Fruit fly (Drosophila melanogaster): ENCODE results near the gene Jhbp15.
A peak's percentile ranks its signal among the peaks of the same experiment; 100 is the strongest.

Jhbp15 gene

dm6 chr3R:21064000-21064924 is 13.5 kb upstream of the Jhbp15 start, which contains the start of gene Cortactin (continued):
- peak; percentile 94 for TF ChIP-seq CG6791 (GFP tag; IDR thresholded peaks at IDR 0.05; ENCODE audit: partially characterized antibody)
- TF ChIP-seq Gug (GFP tag; IDR thresholded peaks at IDR 0.05): peak; percentile 14; the same call in 1 of the 4 replicates
- TF ChIP-seq danr (GFP tag; IDR thresholded peaks at IDR 0.05): no peak
- TF ChIP-seq CG34376 (GFP tag; optimal IDR thresholded peaks at IDR 0.05): peak; percentile 68
- TF ChIP-seq CG8290 (GFP tag; optimal IDR thresholded peaks at IDR 0.05): no peak
- TF ChIP-seq CG8290 (tag; optimal IDR thresholded peaks at IDR 0.05): peak; percentile 68 to 86
- TF ChIP-seq CG13287 (GFP tag; IDR thresholded peaks at IDR 0.05; ENCODE audit: partially characterized antibody): peak; percentile 89; the same call in 1 of the 2 replicates
- peak; percentile 86 for TF ChIP-seq CG7963 (GFP tag; IDR thresholded peaks at IDR 0.05; ENCODE audit: partially characterized antibody)
- peak; percentile 77 for TF ChIP-seq kni (GFP tag; optimal IDR thresholded peaks at IDR 0.05)
- TF ChIP-seq vfl (GFP tag; optimal IDR thresholded peaks at IDR 0.05): no peak
- peak; percentile 5 for TF ChIP-seq Hr3 (GFP tag; optimal IDR thresholded peaks at IDR 0.05)
- peak; percentile 43 for TF ChIP-seq Ets65A (GFP tag)
- TF ChIP-seq Taf1 (GFP tag; IDR thresholded peaks at IDR 0.05): no peak
- peak; percentile 90 for TF ChIP-seq BEAF-32 (GFP tag; optimal IDR thresholded peaks at IDR 0.05)
- peak; percentile 58 for TF ChIP-seq Nf-YC (tag; optimal IDR thresholded peaks at IDR 0.05)
- TF ChIP-seq CG34422 (GFP tag; IDR thresholded peaks at IDR 0.05): peak; percentile 39; the same call in 1 of the 3 replicates
- TF ChIP-seq CG2120 (GFP tag; optimal IDR thresholded peaks at IDR 0.05): peak; percentile 13
- no peak for TF ChIP-seq eve (GFP tag; optimal IDR thresholded peaks at IDR 0.05)
- peak; percentile 72 for TF ChIP-seq CG1603 (tag; optimal IDR thresholded peaks at IDR 0.05)
- TF ChIP-seq Mes4 (GFP tag; optimal IDR thresholded peaks at IDR 0.05): no peak
- no peak for TF ChIP-seq lilli (GFP tag; optimal IDR thresholded peaks at IDR 0.05)
- TF ChIP-seq phol (tag; optimal IDR thresholded peaks at IDR 0.05): peak; percentile 32
- TF ChIP-seq otp (GFP tag; IDR thresholded peaks at IDR 0.05): 0 out of 3 replicates have a peak, but pooled peaks have one; percentile 41
- TF ChIP-seq CG15514 (GFP tag; optimal IDR thresholded peaks at IDR 0.05): peak; percentile 62
- peak; percentile 89 for TF ChIP-seq hb (GFP tag; IDR thresholded peaks at IDR 0.05; ENCODE audit: partially characterized antibody)
- no peak for TF ChIP-seq CG7987 (GFP tag; optimal IDR thresholded peaks at IDR 0.05)
- peak; percentile 4 for TF ChIP-seq bigmax (GFP tag; optimal IDR thresholded peaks at IDR 0.05)
- TF ChIP-seq zfh1 (GFP tag; IDR thresholded peaks at IDR 0.05): no peak
- peak; percentile 2 for TF ChIP-seq Sry-β (GFP tag; optimal IDR thresholded peaks at IDR 0.05)
- TF ChIP-seq Dp (GFP tag; optimal IDR thresholded peaks at IDR 0.05): peak; percentile 99
- TF ChIP-seq Bgb (GFP tag; IDR thresholded peaks at IDR 0.05; ENCODE audit: partially characterized antibody): peak; percentile 94
- no peak for TF ChIP-seq sens-2 (GFP tag; IDR thresholded peaks at IDR 0.05)
- peak; percentile 40; the same call in 1 of the 2 replicates for TF ChIP-seq NFAT (GFP tag; IDR thresholded peaks at IDR 0.05)
- peak; percentile 92 for TF ChIP-seq HLH4C (GFP tag; IDR thresholded peaks at IDR 0.05; ENCODE audit: partially characterized antibody)
- peak; percentile 93 for TF ChIP-seq Doc3 (GFP tag; IDR thresholded peaks at IDR 0.05; ENCODE audit: partially characterized antibody)
- peak; percentile 93 for TF ChIP-seq bbx (GFP tag; IDR thresholded peaks at IDR 0.05; ENCODE audit: partially characterized antibody)
- TF ChIP-seq CG16813 (GFP tag; IDR thresholded peaks at IDR 0.05; ENCODE audit: partially characterized antibody): peak; percentile 92
- TF ChIP-seq run (tag; optimal IDR thresholded peaks at IDR 0.05): no peak
- TF ChIP-seq Ets97D (GFP tag; optimal IDR thresholded peaks at IDR 0.05): peak; percentile 85
- TF ChIP-seq CG13624 (GFP tag; optimal IDR thresholded peaks at IDR 0.05): peak; percentile 22
- no peak for TF ChIP-seq CG6654 (GFP tag; optimal IDR thresholded peaks at IDR 0.05)
- TF ChIP-seq abd-A (tag; optimal IDR thresholded peaks at IDR 0.05): peak; percentile 10
- TF ChIP-seq gcm (GFP tag; optimal IDR thresholded peaks at IDR 0.05): no peak
- TF ChIP-seq CG2199 (GFP tag; IDR thresholded peaks at IDR 0.05): peak; percentile 44; the same call in 1 of the 3 replicates
- peak; percentile 48 for TF ChIP-seq B-H2 (GFP tag; optimal IDR thresholded peaks at IDR 0.05)
- TF ChIP-seq Dek (tag; optimal IDR thresholded peaks at IDR 0.05): peak; percentile 1
- no peak for TF ChIP-seq bcd (GFP tag; optimal IDR thresholded peaks at IDR 0.05)

Measured in whole organism, embryonic.